Fruit fly (Drosophila melanogaster) whole organism, prepupa: ENCODE results near the gene CG4820.
A peak's percentile ranks its signal among the peaks of the same experiment; 100 is the strongest.

Experiments
- Blimp-1 ChIP-seq: fragments of 200-800 bp; sonication (Bioruptor generic); optimal IDR thresholded peaks from 3 replicates; lab custom pipeline; 2017; ENCODE audit warnings: missing biosample characterization, missing genetic modification characterization, mild to moderate bottlenecking, moderate library complexity, missing genetic modification reagents
- CG10631 ChIP-seq: fragments of 200-800 bp; sonication (Bioruptor generic); optimal IDR thresholded peaks from 2 replicates; lab custom pipeline; 2016; ENCODE audit warnings: missing biosample characterization, missing genetic modification characterization
- CG11762 ChIP-seq: fragments of 200-800 bp; sonication (Bioruptor generic); optimal IDR thresholded peaks from 3 replicates; lab custom pipeline; 2016; ENCODE audit warnings: missing biosample characterization, missing genetic modification characterization; ENCODE audit not compliant: insufficient read depth
- CG11902 ChIP-seq: fragments of 200-800 bp; sonication (Bioruptor generic); optimal IDR thresholded peaks from 3 replicates; lab custom pipeline; 2016; ENCODE audit warnings: missing biosample characterization, missing genetic modification characterization
- CG15336 ChIP-seq: fragments of 200-800 bp; sonication (Bioruptor generic); IDR thresholded peaks from 2 replicates; pipeline ENCODE4 v1.3.6; 2022; ENCODE audit warnings: missing biosample characterization, missing genetic modification characterization
- CG1621 ChIP-seq: fragments of 200-800 bp; sonication (Bioruptor generic); optimal IDR thresholded peaks from 3 replicates; lab custom pipeline; 2018; ENCODE audit warnings: missing biosample characterization, mild to moderate bottlenecking, missing genetic modification characterization
- CG3032 ChIP-seq: fragments of 200-800 bp; optimal IDR thresholded peaks from 2 replicates; lab custom pipeline; 2019; ENCODE audit warnings: missing biosample characterization, mild to moderate bottlenecking, missing genetic modification characterization, moderate library complexity
- CG31627 ChIP-seq: fragments of 200-800 bp; sonication (Bioruptor generic); optimal IDR thresholded peaks from 3 replicates; lab custom pipeline; 2016; ENCODE audit warnings: missing biosample characterization, missing genetic modification characterization
- CG34406 ChIP-seq: fragments of 200-800 bp; sonication (Bioruptor generic); optimal IDR thresholded peaks from 3 replicates; lab custom pipeline; 2016; ENCODE audit warnings: missing biosample characterization, missing genetic modification characterization
- CG4318 ChIP-seq: fragments of 200-800 bp; sonication (Bioruptor generic); optimal IDR thresholded peaks from 3 replicates; lab custom pipeline; 2017; ENCODE audit warnings: missing biosample characterization, mild to moderate bottlenecking, missing genetic modification characterization
- CG6276 ChIP-seq: fragments of 200-800 bp; sonication (Bioruptor generic); optimal IDR thresholded peaks from 2 replicates; lab custom pipeline; 2017; ENCODE audit warnings: missing biosample characterization, mild to moderate bottlenecking, missing genetic modification characterization
- CG6808 ChIP-seq: fragments of 200-800 bp; sonication (Bioruptor generic); optimal IDR thresholded peaks from 3 replicates; lab custom pipeline; 2017; ENCODE audit warnings: missing biosample characterization, missing genetic modification characterization, mild to moderate bottlenecking, moderate library complexity, missing genetic modification reagents
- CG8119 ChIP-seq: fragments of 200-800 bp; sonication (Bioruptor generic); IDR thresholded peaks from 3 replicates; pipeline ENCODE4 v1.3.6; 2022; ENCODE audit warnings: missing biosample characterization, missing genetic modification characterization
- CG8632 ChIP-seq: fragments of 200-800 bp; sonication (Bioruptor generic); optimal IDR thresholded peaks from 3 replicates; lab custom pipeline; 2016; ENCODE audit warnings: missing biosample characterization, missing genetic modification characterization
- Eip78C ChIP-seq: fragments of 200-800 bp; sonication (Bioruptor generic); peaks from one replicate; lab custom pipeline; 2016; ENCODE audit warnings: missing biosample characterization, missing genetic modification characterization
- Ets96B ChIP-seq: fragments of 200-800 bp; optimal IDR thresholded peaks from 2 replicates; lab custom pipeline; 2019; ENCODE audit warnings: missing biosample characterization, mild to moderate bottlenecking, missing genetic modification characterization, moderate library complexity
- Gug ChIP-seq: fragments of 200-800 bp; sonication (Bioruptor generic); IDR thresholded peaks from 2 replicates; pipeline ENCODE4 v1.3.6; 2022; ENCODE audit warnings: missing biosample characterization, missing genetic modification characterization
- Hr39 ChIP-seq: fragments of 200-800 bp; sonication (Bioruptor generic); optimal IDR thresholded peaks from 2 replicates; lab custom pipeline; 2016; ENCODE audit warnings: missing biosample characterization, missing genetic modification characterization
- Lpt ChIP-seq: fragments of 200-800 bp; sonication (Bioruptor generic); optimal IDR thresholded peaks from 3 replicates; lab custom pipeline; 2016; ENCODE audit warnings: missing biosample characterization, missing genetic modification characterization
- OdsH ChIP-seq: fragments of 200-800 bp; sonication (Bioruptor generic); optimal IDR thresholded peaks from 3 replicates; lab custom pipeline; 2016; ENCODE audit warnings: missing biosample characterization, missing genetic modification characterization
- Sox102F ChIP-seq: fragments of 200-800 bp; sonication (Bioruptor generic); optimal IDR thresholded peaks from 2 replicates; lab custom pipeline; 2016; ENCODE audit warnings: missing biosample characterization, mild to moderate bottlenecking, missing genetic modification characterization
- Sox14 ChIP-seq: fragments of 200-800 bp; sonication (Bioruptor generic); optimal IDR thresholded peaks from 3 replicates; lab custom pipeline; 2016; ENCODE audit warnings: missing biosample characterization, missing genetic modification characterization
- Sox15 ChIP-seq: fragments of 200-800 bp; sonication (Bioruptor generic); optimal IDR thresholded peaks from 3 replicates; lab custom pipeline; 2016; ENCODE audit warnings: missing biosample characterization, missing genetic modification characterization
- acj6 ChIP-seq: fragments of 200-800 bp; sonication (Bioruptor generic); optimal IDR thresholded peaks from 3 replicates; lab custom pipeline; 2016; ENCODE audit warnings: missing biosample characterization, missing genetic modification characterization
- cyc ChIP-seq: fragments of 200-800 bp; sonication (Bioruptor generic); optimal IDR thresholded peaks from 3 replicates; lab custom pipeline; 2016; ENCODE audit warnings: missing biosample characterization, missing genetic modification characterization
- dac ChIP-seq: fragments of 200-800 bp; sonication (Bioruptor generic); optimal IDR thresholded peaks from 2 replicates; lab custom pipeline; 2017; ENCODE audit warnings: missing biosample characterization, mild to moderate bottlenecking, missing genetic modification characterization
- dsx ChIP-seq: fragments of 200-800 bp; optimal IDR thresholded peaks from 3 replicates; lab custom pipeline; 2019; ENCODE audit warnings: missing biosample characterization, mild to moderate bottlenecking, missing genetic modification characterization, moderate library complexity; ENCODE audit not compliant: poor library complexity, severe bottlenecking
- eg ChIP-seq: fragments of 200-800 bp; sonication (Bioruptor generic); IDR thresholded peaks from 3 replicates; pipeline ENCODE4 v1.3.6; 2022; ENCODE audit warnings: missing biosample characterization, missing genetic modification characterization
- fkh ChIP-seq: fragments of 200-800 bp; sonication (Bioruptor generic); optimal IDR thresholded peaks from 3 replicates; lab custom pipeline; 2017; ENCODE audit warnings: missing biosample characterization, mild to moderate bottlenecking, missing genetic modification characterization, moderate library complexity
- net ChIP-seq: fragments of 200-800 bp; sonication (Bioruptor generic); optimal IDR thresholded peaks from 3 replicates; lab custom pipeline; 2016; ENCODE audit warnings: missing biosample characterization, missing genetic modification characterization
- salr ChIP-seq, 2 experiments: fragments of 200-800 bp; sonication (Bioruptor generic); optimal IDR thresholded peaks; 3 replicates each; lab custom pipeline; 2016 to 2018; ENCODE audit warnings: missing biosample characterization in 2 of 2, missing genetic modification characterization in 2 of 2, mild to moderate bottlenecking in 1 of 2
- spab ChIP-seq: fragments of 200-800 bp; sonication (Bioruptor generic); optimal IDR thresholded peaks from 2 replicates; lab custom pipeline; 2017; ENCODE audit warnings: missing biosample characterization, mild to moderate bottlenecking, missing genetic modification characterization, missing genetic modification reagents
- ss ChIP-seq, 2 experiments: fragments of 200-800 bp; sonication (Bioruptor generic); optimal IDR thresholded peaks; 2 replicates in 1 of 2; 3 replicates in 1 of 2; lab custom pipeline; 2017 to 2018; ENCODE audit warnings: mild to moderate bottlenecking in 2 of 2, missing biosample characterization in 2 of 2, missing genetic modification characterization in 2 of 2, moderate library complexity in 1 of 2
- svp ChIP-seq: fragments of 200-800 bp; sonication (Bioruptor generic); peaks from one replicate; lab custom pipeline; 2016; ENCODE audit warnings: missing biosample characterization, missing genetic modification characterization
- vri ChIP-seq: fragments of 200-800 bp; sonication (Bioruptor generic); optimal IDR thresholded peaks from 3 replicates; lab custom pipeline; 2016; ENCODE audit warnings: missing biosample characterization, mild to moderate bottlenecking, missing genetic modification characterization

Gene CG4820

dm6 chr3R:11226496-11226895 is 10.2 kb downstream of the CG4820 start, which contains the start of gene CG17726 (continued):
- TF ChIP-seq CG8632 (peak; percentile 97), eg (GFP tag; lab: Robert Waterston, UW) (peak; percentile 99), svp (GFP tag; lab: Kevin White, UChicago) (peak; percentile 98), acj6 (GFP tag; lab: Kevin White, UChicago) (peak; percentile 97), Gug (GFP tag; lab: Robert Waterston, UW) (peak; percentile 96), CG15336 (GFP tag; lab: Robert Waterston, UW) (peak; percentile 99), CG3032 (tag; lab: Kevin White, UChicago) (peak; percentile 98), CG4318 (GFP tag; lab: Kevin White, UChicago) (no peak), Sox14 (GFP tag; lab: Kevin White, UChicago) (peak; percentile 97), Sox102F (GFP tag; lab: Kevin White, UChicago) (peak; percentile 92), CG1621 (tag; lab: Kevin White, UChicago) (peak; percentile 93), CG11762 (GFP tag; lab: Kevin White, UChicago) (no peak), OdsH (peak; percentile 97), Hr39 (GFP tag; lab: Kevin White, UChicago) (peak; percentile 95)

- TF ChIP-seq Gug (GFP tag; lab: Robert Waterston, UW), result no peak
- TF ChIP-seq vri (GFP tag; lab: Kevin White, UChicago), result no peak
- TF ChIP-seq CG8119 (GFP tag; lab: Robert Waterston, UW), result no peak
- no peak for TF ChIP-seq CG3032 (tag; lab: Kevin White, UChicago)
- no peak for TF ChIP-seq ss (GFP tag; optimal IDR thresholded peaks at IDR 0.05; lab: Kevin White, UChicago)
Measured at dm6 chr3R:11230392-11230791, 14.1 kb downstream of the CG4820 start, which contains the start of gene GCC88. Gene GCC88, minus strand, starts transcription at chr3R:11230600.

- TF ChIP-seq fkh (GFP tag; lab: Kevin White, UChicago), result no peak
- TF ChIP-seq Ets96B, result no peak
- no peak for TF ChIP-seq Lpt (GFP tag; lab: Kevin White, UChicago)
- no peak for TF ChIP-seq CG31627
- no peak for TF ChIP-seq Sox15 (GFP tag; lab: Kevin White, UChicago)
- no peak for TF ChIP-seq Sox102F (GFP tag; lab: Kevin White, UChicago)
- no peak for TF ChIP-seq CG6276 (GFP tag; lab: Kevin White, UChicago)
- TF ChIP-seq CG34406, result no peak
- no peak for TF ChIP-seq CG8119 (GFP tag; lab: Robert Waterston, UW)
- no peak for TF ChIP-seq net (GFP tag; lab: Kevin White, UChicago)
- TF ChIP-seq CG15336 (GFP tag; lab: Robert Waterston, UW), result no peak
- no peak for TF ChIP-seq CG6808 (GFP tag; lab: Kevin White, UChicago)
Measured at dm6 chr3R:11231037-11231436, 14.7 kb downstream of the CG4820 start.

dm6 chr3R:11231705-11232261 is 15.4 kb downstream of the CG4820 start, which contains the start of the genes CG17187 and Dph3:
Gene CG17187, minus strand, starts transcription at chr3R:11231879.
Gene Dph3, plus strand, starts transcription at chr3R:11231912.
- TF ChIP-seq dac (GFP tag; lab: Kevin White, UChicago), result no peak
- no peak for TF ChIP-seq cyc (GFP tag; lab: Kevin White, UChicago)
- no peak for TF ChIP-seq salr (GFP tag; optimal IDR thresholded peaks at IDR 0.05; lab: Kevin White, UChicago)
- TF ChIP-seq spab, result no peak
- no peak for TF ChIP-seq dsx (GFP tag; lab: Kevin White, UChicago)
- TF ChIP-seq Hr39 (GFP tag; lab: Kevin White, UChicago), result no peak
- no peak for TF ChIP-seq Eip78C (GFP tag; lab: Kevin White, UChicago)
- no peak for TF ChIP-seq CG10631 (GFP tag; lab: Kevin White, UChicago)
- no peak for TF ChIP-seq fkh (GFP tag; lab: Kevin White, UChicago)
- no peak for TF ChIP-seq net (GFP tag; lab: Kevin White, UChicago)
- no peak for TF ChIP-seq vri (GFP tag; lab: Kevin White, UChicago)
- TF ChIP-seq Blimp-1 (GFP tag; lab: Kevin White, UChicago), result no peak
- TF ChIP-seq Gug (GFP tag; lab: Robert Waterston, UW), result no peak
- TF ChIP-seq CG11902 (GFP tag; lab: Kevin White, UChicago), result no peak
- TF ChIP-seq OdsH, result no peak
